Worm (Caenorhabditis elegans) whole organism, mixed stage, embryonic: ENCODE measurements around the gene swp-1.

ENCODE experiments used
- M03D4.4 ChIP-seq: sonication (generic microtip); optimal IDR thresholded peaks from 2 replicates; lab custom pipeline; 2017; ENCODE audit warnings: mild to moderate bottlenecking, missing genetic modification characterization, missing compliant biosample characterization
- bed-3 ChIP-seq: fragments of 200-800 bp; sonication (Bioruptor generic); optimal IDR thresholded peaks from 3 replicates; lab custom pipeline; 2018; ENCODE audit warnings: mild to moderate bottlenecking, missing genetic modification characterization, moderate library complexity, missing compliant biosample characterization
- blmp-1 ChIP-seq: fragments of 150-350 bp; optimal IDR thresholded peaks from 2 replicates; lab custom pipeline; 2014; ENCODE audit warnings: missing biosample characterization, missing genetic modification characterization
- ceh-39 ChIP-seq: fragments of 150-350 bp; optimal IDR thresholded peaks from 2 replicates; lab custom pipeline; 2014; ENCODE audit warnings: missing biosample characterization, missing genetic modification characterization
- ceh-43 ChIP-seq: fragments of 200-800 bp; sonication (Bioruptor generic); optimal IDR thresholded peaks from 2 replicates; lab custom pipeline; 2018; ENCODE audit warnings: mild to moderate bottlenecking, missing genetic modification characterization, moderate library complexity, missing compliant biosample characterization
- ceh-83 ChIP-seq: fragments of 200-800 bp; sonication (Bioruptor generic); optimal IDR thresholded peaks from 2 replicates; lab custom pipeline; 2018; ENCODE audit warnings: mild to moderate bottlenecking, missing genetic modification characterization, missing compliant biosample characterization
- ces-1 ChIP-seq: fragments of 150-350 bp; optimal IDR thresholded peaks from 2 replicates; lab custom pipeline; 2014; ENCODE audit warnings: missing biosample characterization, missing genetic modification reagents, missing genetic modification characterization
- cnd-1 ChIP-seq: fragments of 200-800 bp; sonication (Bioruptor generic); optimal IDR thresholded peaks from 2 replicates; lab custom pipeline; 2018; ENCODE audit warnings: mild to moderate bottlenecking, missing genetic modification characterization, missing compliant biosample characterization
- drap-1 ChIP-seq: fragments of 200-800 bp; sonication (Bioruptor generic); optimal IDR thresholded peaks from 3 replicates; lab custom pipeline; 2018; ENCODE audit warnings: mild to moderate bottlenecking, missing genetic modification characterization, missing compliant biosample characterization
- elt-1 ChIP-seq: sonication (generic microtip); optimal IDR thresholded peaks from 2 replicates; lab custom pipeline; 2017; ENCODE audit warnings: missing genetic modification characterization, mild to moderate bottlenecking, missing compliant biosample characterization, antibody characterized with exemption, moderate library complexity, borderline replicate concordance; ENCODE audit not compliant: insufficient read depth
- elt-3 ChIP-seq: fragments of 150-350 bp; optimal IDR thresholded peaks from 2 replicates; lab custom pipeline; 2014; ENCODE audit warnings: missing biosample characterization, missing genetic modification characterization
- flh-1 ChIP-seq: fragments of 200-800 bp; sonication (Bioruptor generic); optimal IDR thresholded peaks from 2 replicates; lab custom pipeline; 2018; ENCODE audit warnings: mild to moderate bottlenecking, missing genetic modification characterization, moderate library complexity, missing compliant biosample characterization
- ham-2 ChIP-seq: fragments of 200-800 bp; sonication (Bioruptor generic); optimal IDR thresholded peaks from 2 replicates; lab custom pipeline; 2018; ENCODE audit warnings: mild to moderate bottlenecking, missing genetic modification characterization, missing compliant biosample characterization
- hlh-1 ChIP-seq: fragments of 150-350 bp; optimal IDR thresholded peaks from 2 replicates; lab custom pipeline; 2014; ENCODE audit warnings: missing biosample characterization, missing genetic modification reagents, missing genetic modification characterization
- lin-13 ChIP-seq: fragments of 150-350 bp; optimal IDR thresholded peaks from 2 replicates; lab custom pipeline; 2014; ENCODE audit warnings: missing biosample characterization, missing genetic modification characterization
- lin-32 ChIP-seq: fragments of 200-800 bp; sonication (Bioruptor generic); optimal IDR thresholded peaks from 2 replicates; lab custom pipeline; 2018; ENCODE audit warnings: mild to moderate bottlenecking, missing genetic modification characterization, missing compliant biosample characterization
- lsy-2 ChIP-seq: fragments of 150-350 bp; optimal IDR thresholded peaks from 2 replicates; lab custom pipeline; 2014; ENCODE audit warnings: missing biosample characterization, missing genetic modification characterization
- mab-5 ChIP-seq: fragments of 150-350 bp; optimal IDR thresholded peaks from 2 replicates; lab custom pipeline; 2014; ENCODE audit warnings: missing biosample characterization, missing genetic modification characterization
- mep-1 ChIP-seq: fragments of 150-350 bp; optimal IDR thresholded peaks from 2 replicates; lab custom pipeline; 2017; ENCODE audit warnings: missing biosample characterization, missing genetic modification reagents, missing genetic modification characterization, inconsistent platforms
- mls-2 ChIP-seq: sonication (generic microtip); optimal IDR thresholded peaks from 2 replicates; lab custom pipeline; 2016; ENCODE audit warnings: mild to moderate bottlenecking, missing genetic modification characterization, moderate library complexity, missing compliant biosample characterization
- nhr-12 ChIP-seq: fragments of 150-350 bp; optimal IDR thresholded peaks from 2 replicates; lab custom pipeline; 2014; ENCODE audit warnings: missing biosample characterization, missing genetic modification characterization
- nhr-2 ChIP-seq: fragments of 150-350 bp; optimal IDR thresholded peaks from 2 replicates; lab custom pipeline; 2014; ENCODE audit warnings: missing biosample characterization, missing genetic modification characterization
- nhr-237 ChIP-seq: fragments of 150-350 bp; optimal IDR thresholded peaks from 2 replicates; lab custom pipeline; 2014; ENCODE audit warnings: missing biosample characterization, missing genetic modification characterization
- nhr-28 ChIP-seq: fragments of 150-350 bp; optimal IDR thresholded peaks from 2 replicates; lab custom pipeline; 2014; ENCODE audit warnings: missing biosample characterization, missing genetic modification characterization
- nhr-76 ChIP-seq: sonication (generic microtip); optimal IDR thresholded peaks from 2 replicates; lab custom pipeline; 2017; ENCODE audit warnings: missing biosample characterization, missing genetic modification characterization
- pha-4 ChIP-seq: fragments of 150-350 bp; optimal IDR thresholded peaks from 2 replicates; lab custom pipeline; 2018; ENCODE audit warnings: missing biosample characterization, missing genetic modification reagents, missing genetic modification characterization
- sem-2 ChIP-seq: fragments of 200-800 bp; sonication (Bioruptor generic); optimal IDR thresholded peaks from 2 replicates; lab custom pipeline; 2018; ENCODE audit warnings: mild to moderate bottlenecking, missing genetic modification characterization, missing compliant biosample characterization
- snpc-4 ChIP-seq: fragments of 150-350 bp; optimal IDR thresholded peaks from 2 replicates; lab custom pipeline; 2014; ENCODE audit warnings: missing biosample characterization, missing genetic modification characterization
- sptf-1 ChIP-seq: sonication (generic microtip); optimal IDR thresholded peaks from 2 replicates; lab custom pipeline; 2017; ENCODE audit warnings: mild to moderate bottlenecking, missing genetic modification characterization, moderate library complexity, missing compliant biosample characterization
- tbx-8 ChIP-seq: fragments of 200-800 bp; sonication (Bioruptor generic); optimal IDR thresholded peaks from 2 replicates; lab custom pipeline; 2018; ENCODE audit warnings: mild to moderate bottlenecking, missing genetic modification characterization, moderate library complexity, missing compliant biosample characterization
- unc-120 ChIP-seq: sonication (generic microtip); optimal IDR thresholded peaks from 2 replicates; lab custom pipeline; 2017; ENCODE audit warnings: missing genetic modification characterization, missing compliant biosample characterization; ENCODE audit not compliant: poor library complexity, severe bottlenecking
- unc-39 ChIP-seq: fragments of 150-350 bp; optimal IDR thresholded peaks from 2 replicates; lab custom pipeline; 2014; ENCODE audit warnings: missing biosample characterization, missing genetic modification characterization
- unc-62 ChIP-seq: fragments of 150-350 bp; optimal IDR thresholded peaks from 2 replicates; lab custom pipeline; 2014; ENCODE audit warnings: missing biosample characterization, missing genetic modification reagents, missing genetic modification characterization
- zip-8 ChIP-seq: fragments of 150-350 bp; optimal IDR thresholded peaks from 2 replicates; lab custom pipeline; 2014; ENCODE audit warnings: missing biosample characterization, missing genetic modification characterization
- ztf-11 ChIP-seq: fragments of 150-350 bp; optimal IDR thresholded peaks from 2 replicates; lab custom pipeline; 2014; ENCODE audit warnings: missing biosample characterization, missing genetic modification characterization

swp-1 gene

ce11 chrIII:5717173-5717748, 11.9 kb upstream of the swp-1 start:
- TF ChIP-seq mls-2 (tag; lab: Kevin White, UChicago) (no peak), drap-1 (GFP tag; lab: Kevin White, UChicago) (no peak), lin-13 (tag; lab: Kevin White, UChicago) (no peak), ceh-43 (GFP tag; lab: Kevin White, UChicago) (no peak), ces-1 (GFP tag; lab: Kevin White, UChicago) (no peak), unc-62 (GFP tag; lab: Kevin White, UChicago) (no peak)
- TF ChIP-seq, all 35 proteins: peak for 0

ce11 chrIII:5715467-5715866, 10.1 kb upstream of the swp-1 start:
- TF ChIP-seq ham-2: peak; percentile 91
- peak; percentile 42 for TF ChIP-seq hlh-1
- TF ChIP-seq unc-120 (tag; lab: Kevin White, UChicago): peak; percentile 86
- peak; percentile 80 for TF ChIP-seq ces-1 (GFP tag; lab: Kevin White, UChicago)
- TF ChIP-seq mab-5 (tag; lab: Kevin White, UChicago): no peak
- peak; percentile 30 for TF ChIP-seq sptf-1 (tag; lab: Kevin White, UChicago)
- TF ChIP-seq elt-3 (tag; lab: Kevin White, UChicago): no peak
- no peak for TF ChIP-seq ceh-43 (GFP tag; lab: Kevin White, UChicago)
- peak; percentile 54 for TF ChIP-seq nhr-237 (tag; lab: Kevin White, UChicago)
- TF ChIP-seq blmp-1 (tag; lab: Kevin White, UChicago): no peak
- no peak for TF ChIP-seq unc-39 (tag; lab: Kevin White, UChicago)
- TF ChIP-seq nhr-12: no peak
- TF ChIP-seq flh-1 (GFP tag; lab: Kevin White, UChicago): no peak
- no peak for TF ChIP-seq bed-3 (GFP tag; lab: Kevin White, UChicago)
- no peak for TF ChIP-seq snpc-4 (tag; lab: Kevin White, UChicago)
- no peak for TF ChIP-seq M03D4.4 (tag; lab: Kevin White, UChicago)
- TF ChIP-seq zip-8 (tag; lab: Kevin White, UChicago): peak; percentile 25
- TF ChIP-seq mep-1: peak; percentile 88
- TF ChIP-seq mls-2 (tag; lab: Kevin White, UChicago): peak; percentile 33
- TF ChIP-seq unc-62 (GFP tag; lab: Kevin White, UChicago): peak; percentile 68
- no peak for TF ChIP-seq nhr-76 (tag; lab: Kevin White, UChicago)
- peak; percentile 38 for TF ChIP-seq drap-1 (GFP tag; lab: Kevin White, UChicago)
- peak; percentile 48 for TF ChIP-seq ceh-39 (tag; lab: Kevin White, UChicago)
- no peak for TF ChIP-seq cnd-1
- TF ChIP-seq nhr-2 (tag; lab: Kevin White, UChicago): peak; percentile 3
- TF ChIP-seq elt-1: peak; percentile 41
- TF ChIP-seq lin-13 (tag; lab: Kevin White, UChicago): peak; percentile 50
- TF ChIP-seq pha-4: peak; percentile 78
- no peak for TF ChIP-seq tbx-8 (GFP tag; lab: Kevin White, UChicago)
- no peak for TF ChIP-seq lin-32 (GFP tag; lab: Kevin White, UChicago)
- no peak for TF ChIP-seq nhr-28 (tag; lab: Kevin White, UChicago)
- peak; percentile 40 for TF ChIP-seq ztf-11 (tag; lab: Kevin White, UChicago)
- no peak for TF ChIP-seq ceh-83 (GFP tag; lab: Kevin White, UChicago)
- TF ChIP-seq lsy-2 (tag; lab: Kevin White, UChicago): peak; percentile 53
- no peak for TF ChIP-seq sem-2
- TF ChIP-seq, all 35 proteins: peak for 18

- TF ChIP-seq elt-3 (tag; lab: Kevin White, UChicago) (no peak), sem-2 (no peak), lin-13 (tag; lab: Kevin White, UChicago) (no peak), mep-1 (no peak), elt-1 (no peak), sptf-1 (tag; lab: Kevin White, UChicago) (no peak), cnd-1 (no peak), ceh-83 (GFP tag; lab: Kevin White, UChicago) (no peak), mls-2 (tag; lab: Kevin White, UChicago) (no peak), flh-1 (GFP tag; lab: Kevin White, UChicago) (no peak), pha-4 (no peak), blmp-1 (tag; lab: Kevin White, UChicago) (no peak), unc-62 (GFP tag; lab: Kevin White, UChicago) (no peak), tbx-8 (GFP tag; lab: Kevin White, UChicago) (no peak)
Observed at ce11 chrIII:5714984-5715454, 9.7 kb upstream of the swp-1 start.
